Fruit fly (Drosophila melanogaster): ENCODE measurements around the gene Dhc36C.

Dhc36C gene

DNA sequence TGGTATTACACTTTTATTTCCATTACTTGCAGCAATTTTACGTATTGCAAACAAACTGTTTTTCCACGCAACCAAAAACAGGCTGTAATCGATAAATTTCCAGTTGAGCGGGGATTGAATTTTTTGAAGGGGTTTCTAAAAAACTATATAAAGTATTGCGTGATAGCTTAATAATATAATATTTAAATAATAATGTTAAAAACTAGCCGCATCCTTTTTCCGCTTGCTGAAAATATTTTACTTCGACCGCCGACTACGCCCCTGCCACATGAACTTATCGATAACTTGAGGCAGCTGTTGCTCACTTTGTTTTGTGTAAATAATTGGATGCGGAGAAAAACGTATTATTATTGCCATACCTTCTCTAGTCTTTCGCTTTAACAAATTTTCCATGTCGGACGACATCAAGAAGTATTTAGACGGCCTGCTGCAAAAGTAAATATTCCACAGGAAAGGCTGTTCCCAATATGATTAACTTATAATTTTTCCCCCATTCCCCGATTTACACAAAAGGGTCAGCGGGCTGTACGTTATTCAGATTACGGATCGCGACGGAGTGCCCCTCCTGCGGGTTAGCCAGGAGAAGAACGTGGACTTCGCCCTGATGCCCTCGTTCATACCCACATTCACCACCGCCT is 20.1 kb upstream of the Dhc36C start, which contains the start of the genes fws and Lamtor3:
Gene fws (minus strand): TSS at position 87 of the 638 bp plus-strand sequence.
Gene Lamtor3 (plus strand): TSS at position 289 of the 638 bp plus-strand sequence.
- TF ChIP-seq CG8159 (tag; optimal IDR thresholded peaks at IDR 0.05) (peak; percentile 99), CG12605 (GFP tag; IDR thresholded peaks at IDR 0.05) (peak; percentile 99), Ets98B (GFP tag; IDR thresholded peaks at IDR 0.05) (peak; percentile 100), fd96Ca (GFP tag; IDR thresholded peaks at IDR 0.05) (peak; percentile 100), Pif1A (GFP tag; optimal IDR thresholded peaks at IDR 0.05) (peak; percentile 98), CG4496 (GFP tag; IDR thresholded peaks at IDR 0.05) (peak; percentile 100), CG9948 (tag; optimal IDR thresholded peaks at IDR 0.05) (peak; percentile 99), CG15710 (tag; optimal IDR thresholded peaks at IDR 0.05) (peak; percentile 99), CG10348 (GFP tag; IDR thresholded peaks at IDR 0.05) (peak; percentile 98), CG13204 (GFP tag; optimal IDR thresholded peaks at IDR 0.05) (no peak), Pif1B (GFP tag; optimal IDR thresholded peaks at IDR 0.05) (peak; percentile 99), rn (GFP tag; IDR thresholded peaks at IDR 0.05) (peak; percentile 99), CG14655 (GFP tag; optimal IDR thresholded peaks at IDR 0.05) (peak; percentile 99), EcR (GFP tag; optimal IDR thresholded peaks at IDR 0.05) (peak; percentile 41), CG32121 (GFP tag; IDR thresholded peaks at IDR 0.05) (peak; percentile 99), Snoo (tag; optimal IDR thresholded peaks at IDR 0.05) (peak; percentile 99), CG34367 (tag; optimal IDR thresholded peaks at IDR 0.05) (peak; percentile 98), CG17806 (tag; optimal IDR thresholded peaks at IDR 0.05) (peak; percentile 99), D1 (tag; optimal IDR thresholded peaks at IDR 0.05) (peak; percentile 96), CG8301 (tag; optimal IDR thresholded peaks at IDR 0.05) (peak; percentile 99), gl (tag; optimal IDR thresholded peaks at IDR 0.05) (peak; percentile 95)

- TF ChIP-seq CG32121 (GFP tag; IDR thresholded peaks at IDR 0.05) (peak; percentile 88), CG15710 (tag; optimal IDR thresholded peaks at IDR 0.05) (peak; percentile 84), CG8159 (tag; optimal IDR thresholded peaks at IDR 0.05) (peak; percentile 75), D1 (tag; optimal IDR thresholded peaks at IDR 0.05) (peak; percentile 23), Ets98B (GFP tag; IDR thresholded peaks at IDR 0.05) (peak; percentile 92), CG9948 (tag; optimal IDR thresholded peaks at IDR 0.05) (peak; percentile 78), CG8301 (tag; optimal IDR thresholded peaks at IDR 0.05) (peak; percentile 83), CG10348 (GFP tag; IDR thresholded peaks at IDR 0.05) (peak; percentile 84), fd96Ca (GFP tag; IDR thresholded peaks at IDR 0.05) (peak; percentile 96), CG14655 (GFP tag; optimal IDR thresholded peaks at IDR 0.05) (peak; percentile 82), CG13204 (GFP tag; optimal IDR thresholded peaks at IDR 0.05) (no peak), gl (tag; optimal IDR thresholded peaks at IDR 0.05) (peak; percentile 56), Snoo (tag; optimal IDR thresholded peaks at IDR 0.05) (peak; percentile 88), CG17806 (tag; optimal IDR thresholded peaks at IDR 0.05) (peak; percentile 76), rn (GFP tag; IDR thresholded peaks at IDR 0.05) (peak; percentile 91), CG34367 (tag; optimal IDR thresholded peaks at IDR 0.05) (peak; percentile 76), CG4496 (GFP tag; IDR thresholded peaks at IDR 0.05) (peak; percentile 96), Pif1B (GFP tag; optimal IDR thresholded peaks at IDR 0.05) (peak; percentile 77), Pif1A (GFP tag; optimal IDR thresholded peaks at IDR 0.05) (peak; percentile 93), EcR (GFP tag; optimal IDR thresholded peaks at IDR 0.05) (no peak), CG12605 (GFP tag; IDR thresholded peaks at IDR 0.05) (0 out of 2 replicates have a peak, but pooled peaks have one; percentile 40)
These were observed 17.0 kb upstream of the Dhc36C start, which contains the start of the genes GCS2beta and CG5131 for dm6 chr2L:17484174-17484573. TSS of gene GCS2beta (minus strand) at chr2L:17484307. TSS of gene CG5131 (plus strand) at chr2L:17484501.

DNA sequence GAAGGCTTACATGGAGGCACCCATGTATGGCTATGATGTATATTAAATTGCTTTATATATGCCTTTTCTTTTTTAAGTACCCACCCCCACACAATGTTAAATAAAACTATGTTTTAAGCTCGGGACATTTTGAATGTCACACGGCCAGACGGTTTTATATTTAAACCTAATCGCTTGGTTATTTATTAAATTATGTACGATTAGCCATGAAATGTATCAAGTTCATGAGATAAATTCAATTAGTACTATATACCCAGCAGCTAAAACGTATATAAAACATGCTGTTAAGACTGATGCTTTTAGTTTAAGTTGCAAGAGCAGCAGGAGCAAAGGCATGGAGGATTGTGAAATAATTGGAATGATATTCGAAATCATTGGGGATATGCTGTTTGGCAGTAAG is 15.7 kb upstream of the Dhc36C start, which contains the start of the genes CG43221 and CG43645:
Gene CG43221 (plus strand): TSS at position 301 of the 400 bp plus-strand sequence.
Gene CG43645 (plus strand): TSS at position 301 of the 400 bp plus-strand sequence.
- TF ChIP-seq gl (tag; optimal IDR thresholded peaks at IDR 0.05) (no peak), CG8159 (tag; optimal IDR thresholded peaks at IDR 0.05) (no peak), CG8301 (tag; optimal IDR thresholded peaks at IDR 0.05) (no peak), CG13204 (GFP tag; optimal IDR thresholded peaks at IDR 0.05) (no peak), rn (GFP tag; IDR thresholded peaks at IDR 0.05) (no peak), CG4496 (GFP tag; IDR thresholded peaks at IDR 0.05) (no peak), CG32121 (GFP tag; IDR thresholded peaks at IDR 0.05) (no peak), Ets98B (GFP tag; IDR thresholded peaks at IDR 0.05) (no peak), CG34367 (tag; optimal IDR thresholded peaks at IDR 0.05) (no peak), Pif1B (GFP tag; optimal IDR thresholded peaks at IDR 0.05) (no peak), CG17806 (tag; optimal IDR thresholded peaks at IDR 0.05) (no peak)

DNA sequence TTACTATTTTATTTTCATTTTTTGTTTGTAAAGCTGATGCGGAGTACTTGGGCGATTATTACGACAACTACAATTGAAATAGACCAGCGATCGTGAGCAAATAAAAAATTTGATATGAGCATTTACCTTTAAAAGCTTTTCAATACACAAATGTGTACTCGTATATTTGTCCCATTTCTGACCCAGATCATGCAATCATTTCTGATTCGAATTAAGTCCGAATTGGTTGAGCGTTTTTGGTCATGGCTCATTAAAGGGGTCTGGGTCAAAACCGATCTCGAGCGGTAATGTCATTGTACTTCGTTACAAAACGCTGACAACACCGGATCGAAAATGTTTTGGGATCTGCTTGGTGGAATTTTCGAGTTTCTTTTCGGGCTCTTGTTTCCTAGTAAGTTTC is 14.9 kb upstream of the Dhc36C start, which contains the start of gene CG43220:
Gene CG43220 (plus strand): TSS at position 301 of the 400 bp plus-strand sequence.
- TF ChIP-seq CG8159 (tag; optimal IDR thresholded peaks at IDR 0.05) (no peak), Snoo (tag; optimal IDR thresholded peaks at IDR 0.05) (no peak)

- no peak for TF ChIP-seq D1 (tag; optimal IDR thresholded peaks at IDR 0.05)
- TF ChIP-seq CG8301 (tag; optimal IDR thresholded peaks at IDR 0.05), result no peak
- no peak for TF ChIP-seq CG14655 (GFP tag; optimal IDR thresholded peaks at IDR 0.05)
- no peak for TF ChIP-seq CG8159 (tag; optimal IDR thresholded peaks at IDR 0.05)
- TF ChIP-seq Ets98B (GFP tag; IDR thresholded peaks at IDR 0.05), result no peak
- no peak for TF ChIP-seq EcR (GFP tag; optimal IDR thresholded peaks at IDR 0.05)
- no peak for TF ChIP-seq rn (GFP tag; IDR thresholded peaks at IDR 0.05)
- TF ChIP-seq CG34367 (tag; optimal IDR thresholded peaks at IDR 0.05), result no peak
- TF ChIP-seq CG4496 (GFP tag; IDR thresholded peaks at IDR 0.05), result no peak
- TF ChIP-seq Snoo (tag; optimal IDR thresholded peaks at IDR 0.05), result no peak
- no peak for TF ChIP-seq CG32121 (GFP tag; IDR thresholded peaks at IDR 0.05)
- TF ChIP-seq Pif1B (GFP tag; optimal IDR thresholded peaks at IDR 0.05), result no peak
- no peak for TF ChIP-seq CG13204 (GFP tag; optimal IDR thresholded peaks at IDR 0.05)
- TF ChIP-seq CG10348 (GFP tag; IDR thresholded peaks at IDR 0.05), result no peak
- TF ChIP-seq CG9948 (tag; optimal IDR thresholded peaks at IDR 0.05), result no peak
These were observed 8.5 kb upstream of the Dhc36C start for dm6 chr2L:17492680-17493079.
